Worm (Caenorhabditis elegans) whole organism, L4/young adult: Measurements from ENCODE around the gene C33C12.11.

Experiments used
- W03F9.2 ChIP-seq: fragments of 150-350 bp; optimal IDR thresholded peaks from 2 replicates; lab custom pipeline; 2014; ENCODE audit warnings: missing biosample characterization, missing genetic modification characterization
- dao-5 ChIP-seq: sonication (generic microtip); optimal IDR thresholded peaks from 2 replicates; lab custom pipeline; 2016; ENCODE audit warnings: missing genotype, missing genetic modification characterization, moderate library complexity, missing compliant biosample characterization
- him-1 ChIP-seq: sonication (generic microtip); optimal IDR thresholded peaks from 2 replicates; lab custom pipeline; 2016; ENCODE audit warnings: missing genotype, missing genetic modification reagents, missing genetic modification characterization, missing compliant biosample characterization

ce11 chrII:2135604-2136003 is 28.0 kb downstream of the C33C12.11 start, which contains the start of gene hpo-7:
- TF ChIP-seq him-1 (tag; lab: Kevin White, UChicago) (no peak), W03F9.2 (no peak), dao-5 (tag; lab: Kevin White, UChicago) (no peak)
